Worm (Caenorhabditis elegans): ENCODE measurements around the gene sng-1.

ce11 chrX:7369770-7370169, 42.4 kb downstream of the sng-1 start:
- TF ChIP-seq dao-5 (tag; optimal IDR thresholded peaks at IDR 0.05) (no peak), W03F9.2 (tag; optimal IDR thresholded peaks at IDR 0.05) (no peak)
